Worm (Caenorhabditis elegans) whole organism, L1 larva: ENCODE results near the gene F11D11.6.
"Not testable (repeated sequence)": the region's sequence is repeated elsewhere in the genome, so short reads cannot be mapped to it uniquely, and the experiment has no call there.

Source experiments
- C16A3.4 ChIP-seq: fragments of 150-350 bp; optimal IDR thresholded peaks from 2 replicates; lab custom pipeline; 2014; ENCODE audit warnings: missing biosample characterization, missing genetic modification characterization
- alr-1 ChIP-seq: fragments of 200-800 bp; sonication (Bioruptor generic); optimal IDR thresholded peaks from 2 replicates; lab custom pipeline; 2018; ENCODE audit warnings: borderline replicate concordance, mild to moderate bottlenecking, missing genetic modification characterization, missing compliant biosample characterization
- aly-2 ChIP-seq: fragments of 150-350 bp; optimal IDR thresholded peaks from 2 replicates; lab custom pipeline; 2014; ENCODE audit warnings: missing biosample characterization, missing genetic modification characterization
- ama-1 ChIP-seq: fragments of 150-350 bp; optimal IDR thresholded peaks from 2 replicates; lab custom pipeline; 2014
- blmp-1 ChIP-seq: fragments of 150-350 bp; optimal IDR thresholded peaks from 2 replicates; lab custom pipeline; 2014; ENCODE audit warnings: missing biosample characterization, missing genetic modification characterization
- ceh-8 ChIP-seq: fragments of 200-800 bp; sonication (Bioruptor generic); optimal IDR thresholded peaks from 2 replicates; lab custom pipeline; 2018; ENCODE audit warnings: mild to moderate bottlenecking, missing genetic modification characterization, moderate library complexity, missing compliant biosample characterization
- ces-1 ChIP-seq: fragments of 150-350 bp; optimal IDR thresholded peaks from 2 replicates; lab custom pipeline; 2014; ENCODE audit warnings: missing biosample characterization, missing genetic modification reagents, missing genetic modification characterization
- dpl-1 ChIP-seq, 3 experiments: fragments of 150-350 bp in 2 of 3; sonication (generic microtip) in 1 of 3; optimal IDR thresholded peaks; 2 replicates each; lab custom pipeline; 2014 to 2017; ENCODE audit warnings: missing biosample characterization in 3 of 3, missing genetic modification characterization in 3 of 3, missing genetic modification reagents in 3 of 3
- egl-27 ChIP-seq, 2 experiments: fragments of 150-350 bp in 1 of 2; sonication (generic microtip); optimal IDR thresholded peaks; 3 replicates each; lab custom pipeline; 2017 to 2018; ENCODE audit warnings: missing biosample characterization in 2 of 2, missing genetic modification characterization in 2 of 2, missing genetic modification reagents in 2 of 2
- elt-3 ChIP-seq, 6 experiments: fragments of 150-350 bp in 1 of 6; sonication (generic microtip); optimal IDR thresholded peaks; 2 replicates each; lab custom pipeline; 2017 to 2018; ENCODE audit warnings: missing biosample characterization in 6 of 6, missing genetic modification characterization in 6 of 6, inconsistent platforms in 1 of 6
- ets-5 ChIP-seq: fragments of 200-800 bp; sonication (Bioruptor generic); IDR thresholded peaks from 2 replicates; pipeline ENCODE4 v1.3.6; 2022; ENCODE audit warnings: missing genetic modification characterization, missing compliant biosample characterization
- fkh-10 ChIP-seq: sonication (generic microtip); optimal IDR thresholded peaks from 2 replicates; lab custom pipeline; 2017; ENCODE audit warnings: missing biosample characterization, missing genetic modification reagents, missing genetic modification characterization
- fkh-4 ChIP-seq: sonication (generic microtip); optimal IDR thresholded peaks from 2 replicates; lab custom pipeline; 2016; ENCODE audit warnings: missing compliant biosample characterization, missing genetic modification characterization, borderline replicate concordance
- grh-1 ChIP-seq: fragments of 200-800 bp; sonication (Bioruptor generic); IDR thresholded peaks from 2 replicates; pipeline ENCODE4 v1.3.6; 2022; ENCODE audit warnings: missing genetic modification reagents, missing genetic modification characterization, missing compliant biosample characterization
- hlh-4 ChIP-seq: sonication (generic microtip); optimal IDR thresholded peaks from 2 replicates; lab custom pipeline; 2016; ENCODE audit warnings: mild to moderate bottlenecking, missing genetic modification characterization, missing compliant biosample characterization
- jun-1 ChIP-seq: fragments of 150-350 bp; optimal IDR thresholded peaks from 2 replicates; lab custom pipeline; 2014; ENCODE audit warnings: missing biosample characterization, missing genetic modification reagents, missing genetic modification characterization
- lin-13 ChIP-seq: fragments of 150-350 bp; optimal IDR thresholded peaks from 2 replicates; lab custom pipeline; 2014; ENCODE audit warnings: missing biosample characterization, missing genetic modification reagents, missing genetic modification characterization
- lin-39 ChIP-seq: fragments of 150-350 bp; optimal IDR thresholded peaks from 2 replicates; lab custom pipeline; 2014; ENCODE audit warnings: missing biosample characterization, missing genetic modification reagents, missing genetic modification characterization
- mab-9 ChIP-seq: fragments of 200-800 bp; sonication (Bioruptor generic); IDR thresholded peaks from 2 replicates; pipeline ENCODE4 v1.3.6; 2022; ENCODE audit warnings: missing genetic modification reagents, missing genetic modification characterization, missing compliant biosample characterization
- mdl-1 ChIP-seq, 2 experiments: fragments of 150-350 bp; optimal IDR thresholded peaks; 2 replicates each; lab custom pipeline; 2014 to 2017; ENCODE audit warnings: missing biosample characterization in 2 of 2, missing genetic modification characterization in 2 of 2, inconsistent platforms in 1 of 2
- mep-1 ChIP-seq: fragments of 150-350 bp; optimal IDR thresholded peaks from 2 replicates; lab custom pipeline; 2014; ENCODE audit warnings: missing biosample characterization, missing genetic modification characterization
- nhr-12 ChIP-seq: sonication (generic microtip); optimal IDR thresholded peaks from 2 replicates; lab custom pipeline; 2017; ENCODE audit warnings: missing biosample characterization, missing genetic modification characterization
- nhr-19 ChIP-seq: fragments of 200-800 bp; sonication (Bioruptor generic); conservative IDR thresholded peaks from 2 replicates; pipeline ENCODE4 v1.3.6; 2022; ENCODE audit warnings: missing genetic modification characterization, missing compliant biosample characterization
- nhr-28 ChIP-seq: fragments of 150-350 bp; optimal IDR thresholded peaks from 2 replicates; lab custom pipeline; 2014; ENCODE audit warnings: missing biosample characterization, missing genetic modification characterization
- nhr-47 ChIP-seq: sonication (generic microtip); optimal IDR thresholded peaks from 2 replicates; lab custom pipeline; 2016; ENCODE audit warnings: mild to moderate bottlenecking, missing genetic modification characterization, moderate library complexity, missing compliant biosample characterization
- nhr-71 ChIP-seq: sonication (generic microtip); optimal IDR thresholded peaks from 2 replicates; lab custom pipeline; 2016; ENCODE audit warnings: mild to moderate bottlenecking, missing genetic modification characterization, moderate library complexity, missing compliant biosample characterization
- nhr-76 ChIP-seq: sonication (generic microtip); optimal IDR thresholded peaks from 2 replicates; lab custom pipeline; 2017; ENCODE audit warnings: missing biosample characterization, missing genetic modification characterization
- nhr-84 ChIP-seq: sonication (generic microtip); optimal IDR thresholded peaks from 2 replicates; lab custom pipeline; 2017; ENCODE audit warnings: missing biosample characterization, missing genetic modification characterization
- nhr-85 ChIP-seq: sonication (generic microtip); peaks from one replicate; lab custom pipeline; 2016; ENCODE audit warnings: missing genetic modification characterization, inconsistent platforms, missing compliant biosample characterization
- nhr-90 ChIP-seq: sonication (generic microtip); optimal IDR thresholded peaks from 2 replicates; lab custom pipeline; 2016; ENCODE audit warnings: mild to moderate bottlenecking, missing genetic modification characterization, missing compliant biosample characterization; ENCODE audit not compliant: poor library complexity
- pag-3 ChIP-seq: sonication (generic microtip); optimal IDR thresholded peaks from 2 replicates; lab custom pipeline; 2017; ENCODE audit warnings: missing genetic modification characterization, mild to moderate bottlenecking, missing compliant biosample characterization, antibody characterized with exemption, borderline replicate concordance; ENCODE audit not compliant: insufficient read depth
- snu-23 ChIP-seq: sonication (generic microtip); optimal IDR thresholded peaks from 2 replicates; lab custom pipeline; 2016; ENCODE audit warnings: missing genetic modification characterization, missing compliant biosample characterization
- sox-4 ChIP-seq: sonication (generic microtip); optimal IDR thresholded peaks from 2 replicates; lab custom pipeline; 2016; ENCODE audit warnings: missing genetic modification characterization, missing compliant biosample characterization
- swsn-7 ChIP-seq: sonication (generic microtip); optimal IDR thresholded peaks from 2 replicates; lab custom pipeline; 2016; ENCODE audit warnings: missing genetic modification characterization, missing compliant biosample characterization
- unc-130 ChIP-seq: fragments of 150-350 bp; optimal IDR thresholded peaks from 2 replicates; lab custom pipeline; 2017; ENCODE audit warnings: missing biosample characterization, missing genetic modification characterization, inconsistent platforms
- unc-62 ChIP-seq: fragments of 150-350 bp; optimal IDR thresholded peaks from 2 replicates; lab custom pipeline; 2014; ENCODE audit warnings: missing biosample characterization, missing genetic modification reagents, missing genetic modification characterization
- unc-86 ChIP-seq: sonication (generic microtip); optimal IDR thresholded peaks from 2 replicates; lab custom pipeline; 2016; ENCODE audit warnings: missing genetic modification characterization, missing compliant biosample characterization

Gene F11D11.6

DNA sequence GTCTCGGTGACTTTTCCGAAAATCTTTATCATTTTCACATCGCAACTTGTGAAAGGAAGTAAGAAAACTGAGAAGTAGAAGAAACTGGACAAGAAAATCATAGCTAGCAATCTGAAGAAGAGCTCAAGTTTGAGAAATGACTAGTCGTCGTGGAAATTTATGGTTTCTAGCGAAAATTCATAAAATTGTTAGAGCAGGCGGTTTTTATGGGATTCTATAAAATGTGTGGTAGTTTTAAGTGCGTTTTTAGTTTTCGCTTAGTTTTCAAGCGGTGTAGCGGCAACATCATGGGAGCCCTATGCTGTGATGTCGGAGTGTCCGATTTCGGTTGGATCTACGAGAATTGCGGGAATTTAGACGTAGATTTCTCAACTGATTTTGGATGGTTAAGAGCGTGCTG, 1.4 kb upstream of the F11D11.6 start, which contains the start of gene clec-254:
TSS of gene clec-254 (minus strand) at position 101 of the 400 bp plus-strand sequence.
- TF ChIP-seq swsn-7; unc-62; sox-4 (tag; lab: Kevin White, UChicago): not testable (repeated sequence)

- TF ChIP-seq fkh-4 (tag; lab: Kevin White, UChicago), result no peak
- no peak for TF ChIP-seq C16A3.4 (tag; lab: Kevin White, UChicago)
- no peak for TF ChIP-seq unc-130
- TF ChIP-seq unc-62, result no peak
- no peak for TF ChIP-seq nhr-76 (tag; lab: Kevin White, UChicago)
- no peak for TF ChIP-seq ama-1 (lab: Kevin White, UChicago)
- TF ChIP-seq mab-9, result no peak
- TF ChIP-seq nhr-47 (tag; lab: Kevin White, UChicago), result no peak
- no peak for TF ChIP-seq blmp-1 (tag; lab: Kevin White, UChicago)
- TF ChIP-seq egl-27 (tag; optimal IDR thresholded peaks at IDR 0.05; lab: Kevin White, UChicago), result no peak
- no peak for TF ChIP-seq snu-23 (GFP tag; lab: Kevin White, UChicago)
- TF ChIP-seq ceh-8 (GFP tag; lab: Kevin White, UChicago), result no peak
- no peak for TF ChIP-seq lin-39 (tag; lab: Kevin White, UChicago)
- TF ChIP-seq nhr-28 (tag; lab: Kevin White, UChicago), result no peak
- TF ChIP-seq nhr-84 (tag; lab: Kevin White, UChicago), result no peak
- TF ChIP-seq mep-1, result no peak
- no peak for TF ChIP-seq dpl-1 (GFP tag; optimal IDR thresholded peaks at IDR 0.05; lab: Kevin White, UChicago)
These were observed 2.5 kb downstream of the F11D11.6 start, which contains the start of the genes F11D11.21 and F11D11.12 for ce11 chrV:18750445-18750844. TSS of gene F11D11.21 (minus strand) at chrV:18750545. TSS of gene F11D11.12 (minus strand) at chrV:18750682.

- TF ChIP-seq ets-5 (GFP tag; lab: Robert Waterston, UW) (no peak), nhr-47 (tag; lab: Kevin White, UChicago) (no peak), pag-3 (tag; lab: Kevin White, UChicago) (no peak), nhr-71 (tag; lab: Kevin White, UChicago) (no peak), egl-27 (tag; optimal IDR thresholded peaks at IDR 0.05; lab: Kevin White, UChicago) (no peak)
These were observed 4.2 kb downstream of the F11D11.6 start, which contains the start of gene clec-252 for ce11 chrV:18748726-18749125. TSS of gene clec-252 (minus strand) at chrV:18748826.

DNA sequence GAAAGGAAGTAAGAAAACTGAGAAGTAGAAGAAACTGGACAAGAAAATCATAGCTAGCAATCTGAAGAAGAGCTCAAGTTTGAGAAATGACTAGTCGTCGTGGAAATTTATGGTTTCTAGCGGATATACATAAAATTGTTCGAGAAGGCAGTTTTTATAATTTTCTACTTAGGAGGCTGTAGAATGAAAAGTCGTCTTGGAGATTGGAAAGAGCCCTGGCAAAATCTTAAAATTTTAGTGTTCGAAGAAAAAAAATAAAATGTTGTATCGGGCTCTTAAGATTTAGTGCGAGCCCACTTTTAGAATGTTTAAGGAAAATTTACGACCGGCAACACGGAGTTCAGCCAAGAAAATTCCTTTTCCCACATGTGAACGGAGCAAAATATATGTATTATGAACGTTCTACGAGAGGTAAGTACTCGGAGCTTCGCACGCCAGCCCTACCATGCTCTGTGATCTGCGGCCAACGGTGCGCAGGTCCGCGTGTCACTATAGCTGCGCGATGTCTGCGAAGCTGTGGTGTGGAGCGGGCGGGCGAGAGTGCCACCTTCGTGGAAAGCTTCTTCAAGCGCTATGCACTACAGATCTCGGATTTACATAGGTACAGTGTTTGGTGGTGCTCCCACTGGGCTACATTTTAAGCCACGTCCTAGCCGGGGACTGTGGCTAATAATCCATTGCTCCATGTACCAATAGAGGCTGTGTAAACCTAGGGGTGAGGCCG, 5.8 kb downstream of the F11D11.6 start, which contains the start of gene clec-251:
TSS of gene clec-251 (minus strand) at position 51 of the 724 bp plus-strand sequence.
- TF ChIP-seq pag-3 (tag; lab: Kevin White, UChicago) (no peak), fkh-10 (GFP tag; lab: Kevin White, UChicago) (no peak), mab-9 (no peak), nhr-90 (tag; lab: Kevin White, UChicago) (no peak), C16A3.4 (tag; lab: Kevin White, UChicago) (no peak), alr-1 (tag; lab: Kevin White, UChicago) (no peak), nhr-19 (GFP tag; lab: Robert Waterston, UW) (no peak), ces-1 (no peak), nhr-85 (no peak), nhr-12 (tag; lab: Kevin White, UChicago) (no peak), lin-39 (tag; lab: Kevin White, UChicago) (no peak)

- TF ChIP-seq jun-1 (tag; lab: Kevin White, UChicago) (no peak), aly-2 (tag; lab: Kevin White, UChicago) (no peak), elt-3 (tag; optimal IDR thresholded peaks at IDR 0.05; lab: Kevin White, UChicago) (no peak), blmp-1 (tag; lab: Kevin White, UChicago) (no peak), unc-86 (tag; lab: Kevin White, UChicago) (no peak), dpl-1 (GFP tag; optimal IDR thresholded peaks at IDR 0.05; lab: Kevin White, UChicago) (no peak), C16A3.4 (tag; lab: Kevin White, UChicago) (no peak), hlh-4 (tag; lab: Kevin White, UChicago) (no peak), fkh-4 (tag; lab: Kevin White, UChicago) (no peak), grh-1 (GFP tag; lab: Robert Waterston, UW) (no peak), lin-13 (GFP tag; lab: Kevin White, UChicago) (no peak), snu-23 (GFP tag; lab: Kevin White, UChicago) (no peak), mdl-1 (tag; optimal IDR thresholded peaks at IDR 0.05; lab: Kevin White, UChicago) (no peak)
These were observed 10.8 kb downstream of the F11D11.6 start, which contains the start of gene clec-250 for ce11 chrV:18742108-18742507. TSS of gene clec-250 (minus strand) at chrV:18742208.
